Worm (Caenorhabditis elegans) whole organism, L4 larva: ENCODE measurements around the gene AH9.3.

ENCODE experiments used
- F10B5.3 ChIP-seq: sonication (generic microtip); optimal IDR thresholded peaks from 2 replicates; lab custom pipeline; 2016; ENCODE audit warnings: mild to moderate bottlenecking, missing genetic modification characterization, missing compliant biosample characterization
- ama-1 ChIP-seq: fragments of 150-350 bp; optimal IDR thresholded peaks from 2 replicates; lab custom pipeline; 2014; ENCODE audit warnings: inconsistent platforms, mixed read lengths
- ceh-20 ChIP-seq: fragments of 200-800 bp; sonication (Bioruptor generic); IDR thresholded peaks from 2 replicates; pipeline ENCODE4 v1.3.6; 2022; ENCODE audit warnings: missing genetic modification reagents, missing genetic modification characterization, missing compliant biosample characterization
- daf-12 ChIP-seq: fragments of 150-350 bp; optimal IDR thresholded peaks from 2 replicates; lab custom pipeline; 2014; ENCODE audit warnings: missing biosample characterization, missing genetic modification reagents, missing genetic modification characterization
- dmd-8 ChIP-seq: fragments of 200-800 bp; sonication (Bioruptor generic); IDR thresholded peaks from 2 replicates; pipeline ENCODE4 v1.3.6; 2022; ENCODE audit warnings: missing genetic modification characterization, missing compliant biosample characterization
- fkh-10 ChIP-seq: fragments of 150-350 bp; optimal IDR thresholded peaks from 2 replicates; lab custom pipeline; 2014; ENCODE audit warnings: missing biosample characterization, missing genetic modification reagents, missing genetic modification characterization
- fos-1 ChIP-seq: fragments of 150-350 bp; optimal IDR thresholded peaks from 2 replicates; lab custom pipeline; 2014; ENCODE audit warnings: missing biosample characterization, missing genetic modification characterization
- jun-1 ChIP-seq: fragments of 150-350 bp; optimal IDR thresholded peaks from 2 replicates; lab custom pipeline; 2014; ENCODE audit warnings: missing biosample characterization, missing genetic modification reagents, missing genetic modification characterization
- lin-39 ChIP-seq: fragments of 150-350 bp; optimal IDR thresholded peaks from 2 replicates; lab custom pipeline; 2014; ENCODE audit warnings: missing biosample characterization, missing genetic modification reagents, missing genetic modification characterization
- nhr-25 ChIP-seq: sonication (generic microtip); optimal IDR thresholded peaks from 2 replicates; lab custom pipeline; 2017; ENCODE audit warnings: missing genetic modification characterization, mild to moderate bottlenecking, missing compliant biosample characterization, antibody characterized with exemption, moderate library complexity, borderline replicate concordance; ENCODE audit not compliant: insufficient read depth
- nhr-41 ChIP-seq: fragments of 200-800 bp; sonication (Bioruptor generic); IDR thresholded peaks from 2 replicates; pipeline ENCODE4 v1.3.6; 2022; ENCODE audit warnings: missing genetic modification reagents, missing genetic modification characterization, missing compliant biosample characterization
- nhr-42 ChIP-seq: fragments of 200-800 bp; sonication (Bioruptor generic); IDR thresholded peaks from 2 replicates; pipeline ENCODE4 v1.3.6; 2022; ENCODE audit warnings: missing genetic modification characterization, missing compliant biosample characterization
- nhr-48 ChIP-seq: sonication (generic microtip); optimal IDR thresholded peaks from 2 replicates; lab custom pipeline; 2016; ENCODE audit warnings: mild to moderate bottlenecking, missing genetic modification characterization, missing compliant biosample characterization
- pha-4 ChIP-seq, 2 experiments: fragments of 150-350 bp in 1 of 2; fragments of 200-800 bp in 1 of 2; sonication (Bioruptor generic) in 1 of 2; IDR thresholded peaks in 1 of 2; optimal IDR thresholded peaks in 1 of 2; 2 replicates each; pipeline versions ENCODE4 v1.3.6 to Lab custom; 2014 to 2022; ENCODE audit warnings: missing genetic modification characterization in 2 of 2, missing genetic modification reagents in 2 of 2, missing biosample characterization in 1 of 2, missing compliant biosample characterization in 1 of 2

- TF ChIP-seq jun-1 (tag; lab: Kevin White, UChicago) = no peak
- no peak for TF ChIP-seq nhr-42
- TF ChIP-seq pha-4 (GFP tag; IDR thresholded peaks at IDR 0.05; lab: Robert Waterston, UW) = no peak
- TF ChIP-seq pha-4 (tag; optimal IDR thresholded peaks at IDR 0.05; lab: Kevin White, UChicago) = no peak
- no peak for TF ChIP-seq nhr-48 (tag; lab: Kevin White, UChicago)
- no peak for TF ChIP-seq dmd-8 (GFP tag; lab: Robert Waterston, UW)
- TF ChIP-seq nhr-25 = no peak
- TF ChIP-seq daf-12 (tag; lab: Kevin White, UChicago) = no peak
- no peak for TF ChIP-seq F10B5.3
- TF ChIP-seq nhr-41 (GFP tag; lab: Robert Waterston, UW) = no peak
- TF ChIP-seq fkh-10 (GFP tag; lab: Kevin White, UChicago) = no peak
- no peak for TF ChIP-seq fos-1
- TF ChIP-seq lin-39 (tag; lab: Kevin White, UChicago) = no peak
- no peak for TF ChIP-seq ama-1 (lab: Kevin White, UChicago)
- no peak for TF ChIP-seq ceh-20 (GFP tag; lab: Robert Waterston, UW)
Observed at ce11 chrX:2231346-2231745, 29.6 kb downstream of the AH9.3 start.
